Worm (Caenorhabditis elegans): Measurements from ENCODE around the gene skr-16.

Gene skr-16

DNA sequence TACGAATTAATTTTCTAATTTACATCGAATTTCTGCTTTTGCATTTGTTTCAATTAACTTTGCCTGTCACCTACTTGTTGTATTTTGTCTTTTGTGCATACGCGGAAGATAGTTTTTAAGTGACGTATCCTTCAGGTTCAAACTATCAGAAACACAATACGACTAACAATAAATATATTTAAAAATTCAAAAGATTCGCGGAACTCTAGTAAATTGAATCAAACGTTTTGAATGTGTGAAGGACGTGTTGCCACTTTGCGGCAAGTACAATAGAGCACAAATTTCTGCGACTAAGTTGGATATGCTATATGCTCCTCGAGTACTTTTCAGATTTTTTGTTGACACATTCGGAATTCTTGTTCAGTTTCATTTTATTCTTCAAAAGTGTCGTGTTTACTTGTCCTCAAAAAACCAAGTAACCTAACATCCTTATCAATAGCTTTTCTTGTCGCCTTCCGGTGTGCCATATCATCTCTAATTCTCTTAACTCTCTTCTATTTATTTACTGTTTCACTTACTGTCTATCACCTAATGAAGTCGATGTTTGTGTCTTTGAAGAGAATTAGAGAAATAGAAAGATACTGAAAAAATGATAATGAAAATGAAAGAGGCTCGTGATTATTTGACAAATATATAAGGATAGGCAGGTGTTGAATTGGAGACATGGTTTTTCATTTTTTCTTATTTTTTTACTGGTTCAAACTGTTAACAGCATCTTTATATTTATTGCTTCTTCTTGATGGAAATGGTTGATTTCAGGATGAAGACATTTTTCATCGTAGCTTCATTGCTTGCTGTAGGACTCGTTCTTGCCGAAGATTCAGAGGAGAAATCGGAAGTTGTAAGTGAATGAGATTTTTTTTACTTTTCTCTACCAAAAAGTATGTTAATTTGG, 20.3 kb downstream of the skr-16 start, which contains the start of gene srlf-7 (continued):
- TF ChIP-seq ceh-8 (GFP tag; optimal IDR thresholded peaks at IDR 0.05) (no peak), ceh-63 (GFP tag; optimal IDR thresholded peaks at IDR 0.05) (no peak), unc-98 (GFP tag; IDR thresholded peaks at IDR 0.05) (no peak), irx-1 (tag; optimal IDR thresholded peaks at IDR 0.05) (no peak), nhr-19 (GFP tag; conservative IDR thresholded peaks at IDR 0.05) (peak; percentile 40), lin-15B (tag; optimal IDR thresholded peaks at IDR 0.05) (no peak), lin-39 (tag; optimal IDR thresholded peaks at IDR 0.05) (no peak), tbx-2 (tag; optimal IDR thresholded peaks at IDR 0.05) (peak; percentile 58), pax-3 (tag; optimal IDR thresholded peaks at IDR 0.05) (no peak), unc-30 (tag; optimal IDR thresholded peaks at IDR 0.05) (no peak), mep-1 (tag; optimal IDR thresholded peaks at IDR 0.05) (no peak), xbp-1 (tag; optimal IDR thresholded peaks at IDR 0.05) (no peak), snu-23 (GFP tag; optimal IDR thresholded peaks at IDR 0.05) (peak; percentile 52), elt-2 (tag; optimal IDR thresholded peaks at IDR 0.05) (peak; percentile 99), hlh-17 (GFP tag; optimal IDR thresholded peaks at IDR 0.05; ENCODE audit: borderline replicate concordance) (no peak), nhr-76 (tag; optimal IDR thresholded peaks at IDR 0.05) (no peak), dpl-1 (GFP tag; optimal IDR thresholded peaks at IDR 0.05) (peak in 1 of 3 experiments; percentile 36), aha-1 (tag; optimal IDR thresholded peaks at IDR 0.05) (no peak), sptf-1 (tag; optimal IDR thresholded peaks at IDR 0.05) (no peak), lin-14 (GFP tag; optimal IDR thresholded peaks at IDR 0.05) (peak; percentile 81), nhr-90 (tag; optimal IDR thresholded peaks at IDR 0.05; ENCODE audit: poor library complexity) (peak; percentile 77)

DNA sequence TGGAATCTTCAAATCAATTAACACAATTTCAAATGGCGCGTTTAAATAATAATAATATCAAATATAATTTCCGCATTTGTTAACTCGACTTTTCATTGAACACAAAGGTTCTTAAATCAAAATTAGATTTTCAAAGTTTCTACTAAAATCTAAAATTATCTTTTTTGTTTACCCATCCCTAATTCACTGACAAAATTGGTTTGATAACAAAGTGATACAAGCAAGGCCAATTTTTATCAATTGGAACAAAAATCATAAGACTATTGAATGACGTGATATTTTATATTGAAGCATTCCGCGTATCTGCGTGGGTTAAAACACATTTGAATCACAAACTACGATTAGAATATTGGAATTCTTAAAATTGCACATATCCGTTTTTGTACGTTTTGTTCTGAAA, 21.9 kb downstream of the skr-16 start:
- TF ChIP-seq nhr-90 (tag; optimal IDR thresholded peaks at IDR 0.05; ENCODE audit: poor library complexity) (peak; percentile 27), nhr-20 (tag; optimal IDR thresholded peaks at IDR 0.05) (peak; percentile 38), nhr-71 (tag; optimal IDR thresholded peaks at IDR 0.05) (peak; percentile 69), ceh-82 (tag; optimal IDR thresholded peaks at IDR 0.05) (no peak), elt-3 (tag; optimal IDR thresholded peaks at IDR 0.05) (peak in 3 of 6 experiments; percentile 6 to 73 (median 56)), elt-2 (tag; optimal IDR thresholded peaks at IDR 0.05) (peak; percentile 89), swsn-7 (tag; optimal IDR thresholded peaks at IDR 0.05) (no peak), lin-35 (GFP tag; optimal IDR thresholded peaks at IDR 0.05) (peak in 1 of 2 experiments; percentile 28), blmp-1 (tag; optimal IDR thresholded peaks at IDR 0.05) (peak; percentile 22), jun-1 (tag; optimal IDR thresholded peaks at IDR 0.05) (peak; percentile 49), dsc-1 (tag; optimal IDR thresholded peaks at IDR 0.05) (no peak), lin-14 (GFP tag; optimal IDR thresholded peaks at IDR 0.05) (peak; percentile 56)

DNA sequence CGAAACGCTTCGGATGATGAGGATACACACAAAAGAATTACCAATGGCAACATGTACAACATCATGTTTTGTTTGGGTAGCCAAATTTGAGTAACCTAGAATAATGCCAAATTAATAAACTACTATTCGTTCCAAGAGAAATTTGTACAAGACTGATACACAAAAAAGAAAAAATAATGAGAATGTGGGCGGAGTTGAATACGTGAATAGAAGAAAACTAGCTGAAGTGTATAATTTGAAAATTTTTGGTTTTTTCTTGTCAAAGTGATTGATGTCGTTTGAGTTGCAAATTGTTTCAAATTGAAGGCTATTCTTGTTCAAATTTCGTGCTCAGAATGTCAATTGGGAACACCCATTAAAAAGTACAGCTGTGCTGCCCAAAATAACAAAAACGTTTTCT, 23.2 kb downstream of the skr-16 start, which contains the start of gene R13A1.5:
R13A1.5 (minus strand) TSS at position 101 of the 400 bp plus-strand sequence.
- no peak for TF ChIP-seq efl-1 (optimal IDR thresholded peaks at IDR 0.05)
- TF ChIP-seq efl-1 (GFP tag; optimal IDR thresholded peaks at IDR 0.05 in 1 of 2): peak in 1 of 2 experiments; percentile 67
- TF ChIP-seq C16A3.4 (tag; optimal IDR thresholded peaks at IDR 0.05): no peak

DNA sequence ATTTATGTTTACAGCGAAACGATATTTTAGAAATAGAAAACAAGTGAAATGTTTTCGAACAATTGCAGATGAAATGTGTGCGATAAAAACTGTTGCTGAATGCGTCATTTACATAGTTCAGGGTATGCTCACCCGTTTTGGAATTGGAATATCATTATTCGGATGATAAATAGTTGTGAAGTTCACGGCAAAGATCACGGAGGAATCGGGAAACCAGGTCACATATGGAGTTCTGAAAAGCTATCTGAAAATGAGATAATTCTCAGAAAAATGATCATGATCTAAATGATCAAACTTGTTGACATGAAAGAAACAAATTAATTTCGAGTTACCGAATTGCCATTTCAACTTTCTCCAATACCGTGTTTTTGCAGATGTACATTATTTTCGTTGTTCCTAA, 27.2 kb downstream of the skr-16 start, which contains the start of gene best-16:
best-16 (minus strand) TSS at position 101 of the 400 bp plus-strand sequence.
- TF ChIP-seq pqm-1 (tag; optimal IDR thresholded peaks at IDR 0.05): no peak
- TF ChIP-seq jun-1 (tag; optimal IDR thresholded peaks at IDR 0.05): no peak
- no peak for TF ChIP-seq swsn-7 (tag; optimal IDR thresholded peaks at IDR 0.05)
